Fruit fly (Drosophila melanogaster): Measurements from ENCODE around the gene CG1486.
A peak's percentile ranks its signal among the peaks of the same experiment; 100 is the strongest.

The CG1486 gene

DNA sequence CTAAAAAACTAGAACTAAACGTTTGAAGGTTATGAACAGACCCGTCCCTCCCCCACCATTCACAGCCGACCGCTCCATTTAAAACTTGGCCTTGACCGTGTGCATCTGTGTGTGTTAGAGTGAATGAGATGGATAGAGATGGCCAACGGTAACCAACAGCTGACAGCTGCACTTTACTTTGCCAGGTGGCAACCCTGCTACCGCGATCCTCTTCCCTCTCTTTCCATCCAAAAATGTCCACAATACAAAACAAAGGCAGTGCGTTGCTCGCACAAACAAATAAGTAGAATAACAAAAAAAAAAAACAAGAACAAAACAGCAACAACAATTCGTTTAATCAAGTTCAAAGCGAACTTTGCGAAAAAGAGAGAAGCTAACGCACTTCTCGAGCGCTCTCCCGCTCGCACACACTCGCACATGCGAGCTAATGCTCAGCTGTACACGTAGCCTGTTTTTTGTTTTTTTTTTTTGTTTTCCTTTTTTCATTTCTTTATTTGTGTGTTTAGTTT, 44.6 kb downstream of the CG1486 start (continued):
- no peak for TF ChIP-seq lbe (GFP tag; optimal IDR thresholded peaks at IDR 0.05)
- no peak for TF ChIP-seq tna (GFP tag; IDR thresholded peaks at IDR 0.05; ENCODE audit: partially characterized antibody)
- no peak for TF ChIP-seq CG10959 (GFP tag; IDR thresholded peaks at IDR 0.05)
- TF ChIP-seq sug (tag; optimal IDR thresholded peaks at IDR 0.05), result peak; percentile 7
- TF ChIP-seq CG17912 (GFP tag; optimal IDR thresholded peaks at IDR 0.05), result no peak
- no peak for TF ChIP-seq chif (GFP tag; optimal IDR thresholded peaks at IDR 0.05)
- TF ChIP-seq MESR4 (GFP tag; optimal IDR thresholded peaks at IDR 0.05), result no peak
- peak; percentile 98 for TF ChIP-seq ftz-f1 (GFP tag; optimal IDR thresholded peaks at IDR 0.05)
- TF ChIP-seq Sry-δ (GFP tag; optimal IDR thresholded peaks at IDR 0.05), result peak; percentile 35
- no peak for TF ChIP-seq Bdp1 (GFP tag; optimal IDR thresholded peaks at IDR 0.05)
- peak; percentile 24; the same call in 1 of the 2 replicates for TF ChIP-seq MBD-R2 (GFP tag; IDR thresholded peaks at IDR 0.05)
- peak; percentile 4 for TF ChIP-seq phol (tag; optimal IDR thresholded peaks at IDR 0.05)
- TF ChIP-seq B-H2 (GFP tag; optimal IDR thresholded peaks at IDR 0.05), result peak; percentile 25
- no peak for TF ChIP-seq mirr (GFP tag; optimal IDR thresholded peaks at IDR 0.05)
- no peak for TF ChIP-seq CG1603 (tag; optimal IDR thresholded peaks at IDR 0.05)
- no peak for TF ChIP-seq ranshi (GFP tag; IDR thresholded peaks at IDR 0.05)
- no peak for TF ChIP-seq CG16813 (GFP tag; IDR thresholded peaks at IDR 0.05; ENCODE audit: partially characterized antibody)
- TF ChIP-seq CG11696 (GFP tag; IDR thresholded peaks at IDR 0.05), result no peak
- 0 out of 3 replicates have a peak, but pooled peaks have one; percentile 18 for TF ChIP-seq CG7963 (GFP tag; IDR thresholded peaks at IDR 0.05; ENCODE audit: partially characterized antibody)
- peak; percentile 27; the same call in 1 of the 2 replicates for TF ChIP-seq Rfx (GFP tag; IDR thresholded peaks at IDR 0.05)
- 0 out of 3 replicates have a peak, but pooled peaks have one; percentile 31 for TF ChIP-seq CG7357 (GFP tag; IDR thresholded peaks at IDR 0.05)
- no peak for TF ChIP-seq CG42726 (GFP tag; IDR thresholded peaks at IDR 0.05; ENCODE audit: partially characterized antibody)
- TF ChIP-seq sob (GFP tag; IDR thresholded peaks at IDR 0.05), result 0 out of 2 replicates have a peak, but pooled peaks have one; percentile 29
- TF ChIP-seq sqz (GFP tag; optimal IDR thresholded peaks at IDR 0.05), result peak; percentile 22
- TF ChIP-seq sna (GFP tag; IDR thresholded peaks at IDR 0.05; ENCODE audit: partially characterized antibody), result 0 out of 2 replicates have a peak, but pooled peaks have one; percentile 37
- peak; percentile 15 for TF ChIP-seq stwl (tag; optimal IDR thresholded peaks at IDR 0.05)
- TF ChIP-seq HmgZ (tag; optimal IDR thresholded peaks at IDR 0.05), result peak; percentile 36
- no peak for TF ChIP-seq CG8290 (GFP tag; optimal IDR thresholded peaks at IDR 0.05)
- TF ChIP-seq CG8290 (tag; optimal IDR thresholded peaks at IDR 0.05), result peak in 1 of 2 experiments; percentile 56
- peak; percentile 17 for TF ChIP-seq pzg (GFP tag; optimal IDR thresholded peaks at IDR 0.05)
- peak; percentile 34 to 69 for TF ChIP-seq Trl (optimal IDR thresholded peaks at IDR 0.05)
- TF ChIP-seq Trl (GFP tag; optimal IDR thresholded peaks at IDR 0.05), result no peak
- TF ChIP-seq mld (GFP tag; IDR thresholded peaks at IDR 0.05; ENCODE audit: partially characterized antibody), result no peak
- TF ChIP-seq chinmo (GFP tag; IDR thresholded peaks at IDR 0.05; ENCODE audit: partially characterized antibody), result peak; percentile 98
- peak in 1 of 2 experiments; percentile 66 for TF ChIP-seq Hr78 (GFP tag; optimal IDR thresholded peaks at IDR 0.05)
- TF ChIP-seq CG3847 (GFP tag; IDR thresholded peaks at IDR 0.05), result peak; percentile 20; the same call in 1 of the 2 replicates
- no peak for TF ChIP-seq CG14050 (GFP tag; IDR thresholded peaks at IDR 0.05)
- peak; percentile 4 for TF ChIP-seq BEAF-32 (GFP tag; optimal IDR thresholded peaks at IDR 0.05)
- TF ChIP-seq ase (GFP tag; IDR thresholded peaks at IDR 0.05), result 0 out of 3 replicates have a peak, but pooled peaks have one; percentile 21
- TF ChIP-seq CG12769 (tag; optimal IDR thresholded peaks at IDR 0.05), result peak; percentile 43
- TF ChIP-seq bsh (GFP tag; optimal IDR thresholded peaks at IDR 0.05), result peak in 1 of 2 experiments; percentile 30
- TF ChIP-seq CG13287 (GFP tag; IDR thresholded peaks at IDR 0.05; ENCODE audit: partially characterized antibody), result peak; percentile 20; the same call in 1 of the 2 replicates
- no peak for TF ChIP-seq bcd (GFP tag; optimal IDR thresholded peaks at IDR 0.05)
- TF ChIP-seq crp (GFP tag; optimal IDR thresholded peaks at IDR 0.05), result peak in 1 of 2 experiments; percentile 84
- TF ChIP-seq sd (tag; optimal IDR thresholded peaks at IDR 0.05), result peak; percentile 95
- 0 out of 3 replicates have a peak, but pooled peaks have one; percentile 23 for TF ChIP-seq Aef1 (GFP tag; IDR thresholded peaks at IDR 0.05)
- no peak for TF ChIP-seq Bteb2 (GFP tag; optimal IDR thresholded peaks at IDR 0.05)
- TF ChIP-seq scrt (GFP tag; optimal IDR thresholded peaks at IDR 0.05), result no peak
